Fruit fly (Drosophila melanogaster): ENCODE data around the gene Rheb.

- TF ChIP-seq pan (optimal IDR thresholded peaks at IDR 0.05) (no peak), usp (GFP tag; optimal IDR thresholded peaks at IDR 0.05) (no peak), CG8478 (optimal IDR thresholded peaks at IDR 0.05) (no peak), psq (optimal IDR thresholded peaks at IDR 0.05) (no peak), EcR (GFP tag; optimal IDR thresholded peaks at IDR 0.05) (no peak)
Observed at dm6 chr3R:5611733-5612132, 43.0 kb downstream of the Rheb start.
